Worm (Caenorhabditis elegans): ENCODE measurements around the gene T01G5.8.

Gene T01G5.8

DNA sequence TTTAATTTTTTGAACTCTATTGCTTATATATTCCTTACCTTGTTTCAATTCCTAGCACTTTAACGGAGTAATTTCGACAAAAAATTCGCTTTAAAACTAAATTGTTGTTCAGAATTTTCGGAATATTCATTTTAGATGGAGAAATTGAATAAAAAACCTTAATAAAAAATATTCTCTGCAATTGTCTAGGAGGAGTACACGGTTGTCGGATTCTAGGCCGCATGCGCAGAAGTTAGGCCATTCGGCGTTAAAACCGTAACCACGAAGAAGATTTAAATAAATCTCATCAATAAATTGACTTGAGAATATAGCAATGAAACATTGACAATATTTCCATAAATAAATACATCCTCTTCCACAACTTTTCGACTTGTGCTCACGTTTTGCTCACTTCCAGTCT, 33.8 kb upstream of the T01G5.8 start, which contains the start of the genes C01G10.10 and C01G10.9 (continued):
- TF ChIP-seq ctbp-1 (GFP tag; IDR thresholded peaks at IDR 0.05): no peak
- TF ChIP-seq F49E8.2 (tag; optimal IDR thresholded peaks at IDR 0.05; ENCODE audit: borderline replicate concordance): peak; percentile 1
- no peak for TF ChIP-seq nhr-28 (tag; optimal IDR thresholded peaks at IDR 0.05)
- TF ChIP-seq T26A8.4 (GFP tag; IDR thresholded peaks at IDR 0.05): no peak
- no peak for TF ChIP-seq cey-2 (tag; optimal IDR thresholded peaks at IDR 0.05; ENCODE audit: borderline replicate concordance, insufficient read depth)
- no peak for TF ChIP-seq Y105C5A.15 (GFP tag; IDR thresholded peaks at IDR 0.05)
- TF ChIP-seq aha-1 (tag): peak; percentile 31
- TF ChIP-seq nhr-77 (tag; optimal IDR thresholded peaks at IDR 0.05): no peak
- TF ChIP-seq zip-11 (GFP tag; IDR thresholded peaks at IDR 0.05): no peak
- no peak for TF ChIP-seq set-16 (GFP tag; IDR thresholded peaks at IDR 0.05)
- TF ChIP-seq egl-43 (GFP tag; IDR thresholded peaks at IDR 0.05): no peak
- TF ChIP-seq lin-15B (tag; optimal IDR thresholded peaks at IDR 0.05): no peak
- peak; percentile 69 for TF ChIP-seq nhr-6 (tag; optimal IDR thresholded peaks at IDR 0.05)
- no peak for TF ChIP-seq fkh-10 (GFP tag; optimal IDR thresholded peaks at IDR 0.05)
- TF ChIP-seq tra-1 (GFP tag; IDR thresholded peaks at IDR 0.05): no peak
- TF ChIP-seq attf-4 (tag; optimal IDR thresholded peaks at IDR 0.05): no peak
- TF ChIP-seq ces-1 (GFP tag; optimal IDR thresholded peaks at IDR 0.05): no peak
- TF ChIP-seq lir-3 (tag; optimal IDR thresholded peaks at IDR 0.05): no peak
- TF ChIP-seq lin-13 (GFP tag; optimal IDR thresholded peaks at IDR 0.05): peak; percentile 49
- no peak for TF ChIP-seq zfp-2 (tag; optimal IDR thresholded peaks at IDR 0.05)
- peak; percentile 36 for TF ChIP-seq rbr-2 (tag; optimal IDR thresholded peaks at IDR 0.05)
- no peak for TF ChIP-seq mxl-3 (GFP tag; optimal IDR thresholded peaks at IDR 0.05)
- no peak for TF ChIP-seq nhr-41 (GFP tag; IDR thresholded peaks at IDR 0.05)
- no peak for TF ChIP-seq vab-7 (GFP tag; IDR thresholded peaks at IDR 0.05)
- TF ChIP-seq spr-1 (tag; optimal IDR thresholded peaks at IDR 0.05): peak; percentile 31
- TF ChIP-seq saeg-2 (GFP tag; IDR thresholded peaks at IDR 0.05): no peak
- peak; percentile 1 for TF ChIP-seq nhr-48 (tag; optimal IDR thresholded peaks at IDR 0.05)
- TF ChIP-seq arid-1 (GFP tag; conservative IDR thresholded peaks at IDR 0.05): no peak
- TF ChIP-seq dpl-1 (GFP tag; optimal IDR thresholded peaks at IDR 0.05): peak; percentile 63
- TF ChIP-seq daf-8 (GFP tag; IDR thresholded peaks at IDR 0.05): no peak
- no peak for TF ChIP-seq fos-1 (tag; optimal IDR thresholded peaks at IDR 0.05)
- TF ChIP-seq Y48G9A.11 (GFP tag; IDR thresholded peaks at IDR 0.05): no peak
- TF ChIP-seq nhr-102 (tag; optimal IDR thresholded peaks at IDR 0.05): peak; percentile 8
- TF ChIP-seq madf-5 (GFP tag; IDR thresholded peaks at IDR 0.05): no peak
- TF ChIP-seq aly-2 (tag; optimal IDR thresholded peaks at IDR 0.05): no peak
- TF ChIP-seq F26F4.8 (GFP tag; conservative IDR thresholded peaks at IDR 0.05): no peak
- no peak for TF ChIP-seq ceh-20 (GFP tag; IDR thresholded peaks at IDR 0.05)
- no peak for TF ChIP-seq tag-97 (GFP tag; IDR thresholded peaks at IDR 0.05)
- 0 out of 2 replicates have a peak, but pooled peaks have one; percentile 24 for TF ChIP-seq madf-9 (GFP tag; conservative IDR thresholded peaks at IDR 0.05)
- TF ChIP-seq nhr-42 (GFP tag; IDR thresholded peaks at IDR 0.05): no peak
- no peak for TF ChIP-seq daf-19 (GFP tag; conservative IDR thresholded peaks at IDR 0.05)
- TF ChIP-seq ama-1 (optimal IDR thresholded peaks at IDR 0.05): no peak
- TF ChIP-seq mxl-2 (GFP tag; conservative IDR thresholded peaks at IDR 0.05): no peak
- no peak for TF ChIP-seq ceh-82 (tag; optimal IDR thresholded peaks at IDR 0.05)
- TF ChIP-seq daf-16 (GFP tag; optimal IDR thresholded peaks at IDR 0.05): peak in 1 of 2 experiments; percentile 7
- TF ChIP-seq daf-16 (tag; optimal IDR thresholded peaks at IDR 0.05): peak; percentile 19
- peak; percentile 74 for TF ChIP-seq lin-38 (GFP tag; IDR thresholded peaks at IDR 0.05)
- TF ChIP-seq F37D6.2 (tag; optimal IDR thresholded peaks at IDR 0.05): no peak
- TF ChIP-seq F10B5.3 (tag; optimal IDR thresholded peaks at IDR 0.05): no peak
- no peak for TF ChIP-seq zag-1 (tag; optimal IDR thresholded peaks at IDR 0.05)
- TF ChIP-seq hif-1 (tag; optimal IDR thresholded peaks at IDR 0.05): peak in 1 of 2 experiments; percentile 80

Data from whole organism, L4 larva.